Fruit fly (Drosophila melanogaster) whole organism, wandering third instar larva: ENCODE results near the gene CG42633.

Experiments
- CrebA ChIP-seq: fragments of 200-800 bp; sonication (Bioruptor generic); optimal IDR thresholded peaks from 2 replicates; lab custom pipeline; 2016; ENCODE audit warnings: missing biosample characterization, mild to moderate bottlenecking, missing genetic modification characterization, borderline replicate concordance
- Mio ChIP-seq: sonication (Bioruptor generic); optimal IDR thresholded peaks from 2 replicates; lab custom pipeline; 2016; ENCODE audit warnings: missing biosample characterization, missing genetic modification characterization
- br ChIP-seq: fragments of 200-800 bp; sonication (Bioruptor generic); optimal IDR thresholded peaks from 2 replicates; lab custom pipeline; 2016; ENCODE audit warnings: missing biosample characterization, missing genetic modification characterization
- fru ChIP-seq: fragments of 200-800 bp; sonication (Bioruptor generic); optimal IDR thresholded peaks from 3 replicates; lab custom pipeline; 2016; ENCODE audit warnings: missing biosample characterization, mild to moderate bottlenecking, missing genetic modification characterization
- jim ChIP-seq: fragments of 175-275, 200-325 bp; sonication (Bioruptor generic); optimal IDR thresholded peaks from 2 replicates; lab custom pipeline; 2016; ENCODE audit warnings: missing biosample characterization, mild to moderate bottlenecking, missing genetic modification characterization
- usp ChIP-seq: fragments of >200 bp; optimal IDR thresholded peaks from 2 replicates; lab custom pipeline; 2017; ENCODE audit warnings: missing biosample characterization, missing genetic modification characterization

dm6 chr3R:10755534-10755933 is 26.5 kb downstream of the CG42633 start, which contains the start of gene CG14691:
- TF ChIP-seq fru (GFP tag; lab: Kevin White, UChicago), result no peak
- no peak for TF ChIP-seq usp (GFP tag; lab: Kevin White, UChicago)
- no peak for TF ChIP-seq CrebA (GFP tag; lab: Kevin White, UChicago)
- TF ChIP-seq br (GFP tag; lab: Kevin White, UChicago), result no peak
- no peak for TF ChIP-seq Mio (GFP tag; lab: Kevin White, UChicago)
- TF ChIP-seq jim, result no peak
